Worm (Caenorhabditis elegans): ENCODE data around the gene gpb-1.
A peak's percentile ranks its signal among the peaks of the same experiment; 100 is the strongest.

gpb-1 gene

ce11 chrII:11748494-11748893, at the start of gene gpb-1, which contains the start of gene F44E5.17:
Gene gpb-1, minus strand, starts transcription at chrII:11748611.
Gene F44E5.17, minus strand, starts transcription at chrII:11748594.
- TF ChIP-seq aly-2 (tag; optimal IDR thresholded peaks at IDR 0.05) (no peak), ZK546.5 (tag; optimal IDR thresholded peaks at IDR 0.05) (no peak), mbf-1 (tag; optimal IDR thresholded peaks at IDR 0.05) (no peak), nhr-10 (tag; optimal IDR thresholded peaks at IDR 0.05) (no peak), fos-1 (tag; optimal IDR thresholded peaks at IDR 0.05) (no peak), ceh-16 (tag; optimal IDR thresholded peaks at IDR 0.05) (no peak), nhr-6 (tag; optimal IDR thresholded peaks at IDR 0.05) (no peak), sma-9 (GFP tag; optimal IDR thresholded peaks at IDR 0.05) (no peak), sma-9 (tag; optimal IDR thresholded peaks at IDR 0.05) (no peak), elt-1 (tag; optimal IDR thresholded peaks at IDR 0.05) (no peak), R02D3.7 (tag; optimal IDR thresholded peaks at IDR 0.05) (no peak)

DNA sequence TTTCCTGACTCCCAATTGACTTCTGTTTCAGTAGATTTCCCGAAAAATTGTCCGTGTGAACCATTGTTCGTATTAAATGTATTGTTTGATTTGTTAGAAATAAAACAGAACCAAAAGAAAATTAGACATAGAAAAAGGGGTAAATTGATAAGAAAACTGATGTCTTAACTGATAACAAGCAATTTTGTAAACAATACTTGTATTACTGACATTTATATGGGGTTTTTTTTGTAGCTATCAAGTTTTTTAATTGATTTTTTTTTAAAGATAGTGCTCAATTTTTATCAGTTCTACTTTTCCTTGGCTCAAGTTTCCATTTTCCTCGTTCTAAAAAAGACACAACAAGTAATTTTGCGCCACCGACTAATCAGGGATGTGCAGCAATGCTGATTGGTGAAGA, 48.8 kb upstream of the gpb-1 start:
- no peak for TF ChIP-seq elt-1 (tag; optimal IDR thresholded peaks at IDR 0.05)
- peak; percentile 17 for TF ChIP-seq fos-1 (tag; optimal IDR thresholded peaks at IDR 0.05)

DNA sequence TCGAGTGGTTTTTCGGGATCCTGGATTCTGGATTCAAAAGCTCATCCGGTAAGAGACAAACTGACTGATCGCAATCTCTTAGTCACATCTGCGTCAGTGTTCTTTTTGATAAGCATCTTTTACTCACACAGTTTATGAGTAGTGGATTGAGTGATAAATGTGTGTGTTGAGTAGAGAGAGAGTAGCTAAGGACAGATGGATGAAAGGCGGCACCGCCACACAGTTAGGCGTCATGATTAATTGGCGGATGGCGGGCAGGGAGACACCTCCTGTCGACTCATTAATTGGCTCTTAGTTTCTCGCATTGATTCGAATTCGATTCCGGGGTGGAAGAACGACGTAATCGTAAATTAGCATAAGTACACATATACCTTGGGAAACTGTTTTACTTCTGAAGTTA, 46.0 kb upstream of the gpb-1 start:
- no peak for TF ChIP-seq alr-1 (tag; optimal IDR thresholded peaks at IDR 0.05)
- TF ChIP-seq F13H6.1 (tag; optimal IDR thresholded peaks at IDR 0.05), result no peak
- no peak for TF ChIP-seq mab-5 (tag; optimal IDR thresholded peaks at IDR 0.05)
- TF ChIP-seq ZK546.5 (tag; optimal IDR thresholded peaks at IDR 0.05), result no peak
- TF ChIP-seq ceh-16 (tag; optimal IDR thresholded peaks at IDR 0.05), result peak; percentile 54
- TF ChIP-seq nhr-12 (tag; optimal IDR thresholded peaks at IDR 0.05), result no peak
- TF ChIP-seq unc-39 (tag; optimal IDR thresholded peaks at IDR 0.05), result no peak
- no peak for TF ChIP-seq nhr-23 (tag; optimal IDR thresholded peaks at IDR 0.05)
- no peak for TF ChIP-seq lin-13 (GFP tag; optimal IDR thresholded peaks at IDR 0.05)

ce11 chrII:11790458-11790857, 42.0 kb upstream of the gpb-1 start, which contains the start of gene F43G6.4:
Gene F43G6.4, plus strand, starts transcription at chrII:11790758.
- no peak for TF ChIP-seq lsy-2 (tag; optimal IDR thresholded peaks at IDR 0.05)
- no peak for TF ChIP-seq ztf-1 (GFP tag; conservative IDR thresholded peaks at IDR 0.05)
- TF ChIP-seq F13H6.1 (tag; optimal IDR thresholded peaks at IDR 0.05), result no peak
- no peak for TF ChIP-seq nhr-25 (tag; optimal IDR thresholded peaks at IDR 0.05)
- TF ChIP-seq blmp-1 (tag; optimal IDR thresholded peaks at IDR 0.05; ENCODE audit: insufficient read depth), result no peak
- TF ChIP-seq peb-1 (tag; optimal IDR thresholded peaks at IDR 0.05), result no peak
- no peak for TF ChIP-seq sma-3 (GFP tag; optimal IDR thresholded peaks at IDR 0.05)
- TF ChIP-seq nhr-77 (tag; optimal IDR thresholded peaks at IDR 0.05), result no peak
- TF ChIP-seq ztf-11 (tag; optimal IDR thresholded peaks at IDR 0.05), result no peak
- TF ChIP-seq sma-9 (GFP tag; optimal IDR thresholded peaks at IDR 0.05), result no peak
- no peak for TF ChIP-seq sma-9 (tag; optimal IDR thresholded peaks at IDR 0.05)
- no peak for TF ChIP-seq ama-1 (optimal IDR thresholded peaks at IDR 0.05)
- no peak for TF ChIP-seq gmeb-1 (tag; optimal IDR thresholded peaks at IDR 0.05)
- TF ChIP-seq fos-1 (tag; optimal IDR thresholded peaks at IDR 0.05), result no peak
- TF ChIP-seq nhr-11 (tag; optimal IDR thresholded peaks at IDR 0.05), result no peak
- no peak for TF ChIP-seq nhr-10 (tag; optimal IDR thresholded peaks at IDR 0.05)
- TF ChIP-seq skn-1 (tag; optimal IDR thresholded peaks at IDR 0.05), result no peak
- no peak for TF ChIP-seq nhr-237 (tag; optimal IDR thresholded peaks at IDR 0.05)
- no peak for TF ChIP-seq nhr-23 (tag; optimal IDR thresholded peaks at IDR 0.05)

- TF ChIP-seq nhr-25 (tag; optimal IDR thresholded peaks at IDR 0.05) (no peak), ztf-4 (tag; optimal IDR thresholded peaks at IDR 0.05) (no peak), dmd-4 (tag; optimal IDR thresholded peaks at IDR 0.05) (no peak), nhr-12 (tag; optimal IDR thresholded peaks at IDR 0.05) (no peak), sem-4 (tag; optimal IDR thresholded peaks at IDR 0.05) (no peak), nhr-23 (tag; optimal IDR thresholded peaks at IDR 0.05) (no peak), sma-9 (GFP tag; optimal IDR thresholded peaks at IDR 0.05) (no peak), sma-9 (tag; optimal IDR thresholded peaks at IDR 0.05) (no peak), ztf-11 (tag; optimal IDR thresholded peaks at IDR 0.05) (no peak), alr-1 (tag; optimal IDR thresholded peaks at IDR 0.05) (no peak), sma-3 (GFP tag; optimal IDR thresholded peaks at IDR 0.05) (no peak), aly-2 (tag; optimal IDR thresholded peaks at IDR 0.05) (no peak), nhr-10 (tag; optimal IDR thresholded peaks at IDR 0.05) (no peak), crh-2 (tag; optimal IDR thresholded peaks at IDR 0.05) (no peak), lin-13 (GFP tag; optimal IDR thresholded peaks at IDR 0.05) (no peak), ceh-16 (tag; optimal IDR thresholded peaks at IDR 0.05) (no peak)
Observed at ce11 chrII:11788025-11788424, 39.6 kb upstream of the gpb-1 start.

Data from whole organism, L2 larva.